Worm (Caenorhabditis elegans) whole organism, L1 larva: ENCODE measurements around the gene srxa-1.
A peak's percentile ranks its signal among the peaks of the same experiment; 100 is the strongest.

ENCODE experiments used
- C04F5.9 ChIP-seq: sonication (generic microtip); optimal IDR thresholded peaks from 2 replicates; lab custom pipeline; 2016; ENCODE audit warnings: missing genetic modification characterization, missing compliant biosample characterization
- C16A3.4 ChIP-seq: fragments of 150-350 bp; optimal IDR thresholded peaks from 2 replicates; lab custom pipeline; 2014; ENCODE audit warnings: missing biosample characterization, missing genetic modification characterization
- C34B4.2 ChIP-seq: sonication (generic microtip); optimal IDR thresholded peaks from 2 replicates; lab custom pipeline; 2017; ENCODE audit warnings: mild to moderate bottlenecking, missing genetic modification characterization, missing compliant biosample characterization
- F16B12.6 ChIP-seq: fragments of 150-350 bp; optimal IDR thresholded peaks from 2 replicates; lab custom pipeline; 2014; ENCODE audit warnings: missing biosample characterization, missing genetic modification characterization
- Y116A8C.19 ChIP-seq: sonication (generic microtip); optimal IDR thresholded peaks from 2 replicates; lab custom pipeline; 2016; ENCODE audit warnings: missing compliant biosample characterization, missing genetic modification characterization, borderline replicate concordance
- aly-2 ChIP-seq: fragments of 150-350 bp; optimal IDR thresholded peaks from 2 replicates; lab custom pipeline; 2014; ENCODE audit warnings: missing biosample characterization, missing genetic modification characterization
- blmp-1 ChIP-seq: fragments of 150-350 bp; optimal IDR thresholded peaks from 2 replicates; lab custom pipeline; 2014; ENCODE audit warnings: missing biosample characterization, missing genetic modification characterization
- ceh-8 ChIP-seq: fragments of 200-800 bp; sonication (Bioruptor generic); optimal IDR thresholded peaks from 2 replicates; lab custom pipeline; 2018; ENCODE audit warnings: mild to moderate bottlenecking, missing genetic modification characterization, moderate library complexity, missing compliant biosample characterization
- ceh-82 ChIP-seq, 3 experiments: fragments of 150-350 bp in 1 of 3; sonication (generic microtip) in 2 of 3; optimal IDR thresholded peaks; 2 replicates each; lab custom pipeline; 2014 to 2017; ENCODE audit warnings: missing biosample characterization in 3 of 3, missing genetic modification characterization in 3 of 3
- ceh-90 ChIP-seq: sonication (generic microtip); optimal IDR thresholded peaks from 2 replicates; lab custom pipeline; 2016; ENCODE audit warnings: missing genetic modification characterization, missing compliant biosample characterization
- ces-1 ChIP-seq: fragments of 150-350 bp; optimal IDR thresholded peaks from 2 replicates; lab custom pipeline; 2014; ENCODE audit warnings: missing biosample characterization, missing genetic modification reagents, missing genetic modification characterization
- dpl-1 ChIP-seq, 3 experiments: fragments of 150-350 bp in 2 of 3; sonication (generic microtip) in 1 of 3; optimal IDR thresholded peaks; 2 replicates each; lab custom pipeline; 2014 to 2017; ENCODE audit warnings: missing biosample characterization in 3 of 3, missing genetic modification characterization in 3 of 3, missing genetic modification reagents in 3 of 3
- dsc-1 ChIP-seq: sonication (generic microtip); optimal IDR thresholded peaks from 2 replicates; lab custom pipeline; 2016; ENCODE audit warnings: mild to moderate bottlenecking, missing genetic modification characterization, missing compliant biosample characterization
- efl-1 ChIP-seq, 4 experiments: fragments of 150-350 bp; optimal IDR thresholded peaks in 3 of 4; peaks in 1 of 4; 1 replicate in 1 of 4; 2 replicates in 3 of 4; lab custom pipeline; 2014; ENCODE audit warnings: missing biosample characterization in 2 of 4, missing genetic modification characterization in 2 of 4, missing genetic modification reagents in 2 of 4
- efl-3 ChIP-seq: fragments of 200-800 bp; sonication (Bioruptor generic); optimal IDR thresholded peaks from 2 replicates; lab custom pipeline; 2018; ENCODE audit warnings: mild to moderate bottlenecking, missing genetic modification characterization, missing compliant biosample characterization
- elt-2 ChIP-seq: sonication (generic microtip); optimal IDR thresholded peaks from 2 replicates; lab custom pipeline; 2016; ENCODE audit warnings: missing genetic modification characterization, mild to moderate bottlenecking, inconsistent platforms, missing compliant biosample characterization, missing genetic modification reagents
- ets-5 ChIP-seq: fragments of 200-800 bp; sonication (Bioruptor generic); IDR thresholded peaks from 2 replicates; pipeline ENCODE4 v1.3.6; 2022; ENCODE audit warnings: missing genetic modification characterization, missing compliant biosample characterization
- fkh-4 ChIP-seq: sonication (generic microtip); optimal IDR thresholded peaks from 2 replicates; lab custom pipeline; 2016; ENCODE audit warnings: missing compliant biosample characterization, missing genetic modification characterization, borderline replicate concordance
- fos-1 ChIP-seq: fragments of 150-350 bp; optimal IDR thresholded peaks from 2 replicates; lab custom pipeline; 2014; ENCODE audit warnings: missing biosample characterization, missing genetic modification characterization
- grh-1 ChIP-seq: fragments of 200-800 bp; sonication (Bioruptor generic); IDR thresholded peaks from 2 replicates; pipeline ENCODE4 v1.3.6; 2022; ENCODE audit warnings: missing genetic modification reagents, missing genetic modification characterization, missing compliant biosample characterization
- hlh-4 ChIP-seq: sonication (generic microtip); optimal IDR thresholded peaks from 2 replicates; lab custom pipeline; 2016; ENCODE audit warnings: mild to moderate bottlenecking, missing genetic modification characterization, missing compliant biosample characterization
- hpl-2 ChIP-seq: fragments of 150-350 bp; optimal IDR thresholded peaks from 2 replicates; lab custom pipeline; 2014; ENCODE audit warnings: missing biosample characterization, missing genetic modification reagents, missing genetic modification characterization
- isw-1 ChIP-seq: fragments of 200-800 bp; sonication (Bioruptor generic); IDR thresholded peaks from 2 replicates; pipeline ENCODE4 v1.3.6; 2022; ENCODE audit warnings: missing genetic modification characterization, missing compliant biosample characterization
- jun-1 ChIP-seq: fragments of 150-350 bp; optimal IDR thresholded peaks from 2 replicates; lab custom pipeline; 2014; ENCODE audit warnings: missing biosample characterization, missing genetic modification reagents, missing genetic modification characterization
- lin-15B ChIP-seq: fragments of 150-350 bp; sonication (generic microtip); optimal IDR thresholded peaks from 3 replicates; lab custom pipeline; 2014; ENCODE audit warnings: missing biosample characterization, missing genetic modification characterization
- lin-35 ChIP-seq, 2 experiments: fragments of 150-350 bp; optimal IDR thresholded peaks; 2 replicates each; lab custom pipeline; 2014; ENCODE audit warnings: missing biosample characterization in 2 of 2, missing genetic modification characterization in 2 of 2, missing genetic modification reagents in 2 of 2
- lir-3 ChIP-seq: sonication (generic microtip); optimal IDR thresholded peaks from 2 replicates; lab custom pipeline; 2016; ENCODE audit warnings: mild to moderate bottlenecking, missing genetic modification characterization, moderate library complexity, missing compliant biosample characterization; ENCODE audit not compliant: poor library complexity
- lsy-2 ChIP-seq, 2 experiments: fragments of 150-350 bp; optimal IDR thresholded peaks; 2 replicates each; lab custom pipeline; 2014; ENCODE audit warnings: missing biosample characterization in 2 of 2, missing genetic modification characterization in 2 of 2
- mab-9 ChIP-seq: fragments of 200-800 bp; sonication (Bioruptor generic); IDR thresholded peaks from 2 replicates; pipeline ENCODE4 v1.3.6; 2022; ENCODE audit warnings: missing genetic modification reagents, missing genetic modification characterization, missing compliant biosample characterization
- mep-1 ChIP-seq: fragments of 150-350 bp; optimal IDR thresholded peaks from 2 replicates; lab custom pipeline; 2014; ENCODE audit warnings: missing biosample characterization, missing genetic modification characterization
- nhr-11 ChIP-seq: fragments of 150-350 bp; optimal IDR thresholded peaks from 2 replicates; lab custom pipeline; 2014; ENCODE audit warnings: missing biosample characterization, missing genetic modification characterization
- nhr-12 ChIP-seq: sonication (generic microtip); optimal IDR thresholded peaks from 2 replicates; lab custom pipeline; 2017; ENCODE audit warnings: missing biosample characterization, missing genetic modification characterization
- nhr-20 ChIP-seq: sonication (generic microtip); optimal IDR thresholded peaks from 2 replicates; lab custom pipeline; 2016; ENCODE audit warnings: mild to moderate bottlenecking, missing genetic modification characterization, missing compliant biosample characterization
- nhr-237 ChIP-seq: fragments of 150-350 bp; optimal IDR thresholded peaks from 2 replicates; lab custom pipeline; 2014; ENCODE audit warnings: missing biosample characterization, missing genetic modification characterization
- nhr-28 ChIP-seq: fragments of 150-350 bp; optimal IDR thresholded peaks from 2 replicates; lab custom pipeline; 2014; ENCODE audit warnings: missing biosample characterization, missing genetic modification characterization
- nhr-47 ChIP-seq: sonication (generic microtip); optimal IDR thresholded peaks from 2 replicates; lab custom pipeline; 2016; ENCODE audit warnings: mild to moderate bottlenecking, missing genetic modification characterization, moderate library complexity, missing compliant biosample characterization
- nhr-76 ChIP-seq: sonication (generic microtip); optimal IDR thresholded peaks from 2 replicates; lab custom pipeline; 2017; ENCODE audit warnings: missing biosample characterization, missing genetic modification characterization
- nhr-77 ChIP-seq: fragments of 150-350 bp; optimal IDR thresholded peaks from 2 replicates; lab custom pipeline; 2014; ENCODE audit warnings: missing biosample characterization, missing genetic modification characterization
- nhr-84 ChIP-seq: sonication (generic microtip); optimal IDR thresholded peaks from 2 replicates; lab custom pipeline; 2017; ENCODE audit warnings: missing biosample characterization, missing genetic modification characterization
- nhr-85 ChIP-seq: sonication (generic microtip); peaks from one replicate; lab custom pipeline; 2016; ENCODE audit warnings: missing genetic modification characterization, inconsistent platforms, missing compliant biosample characterization
- rnt-1 ChIP-seq: sonication (generic microtip); optimal IDR thresholded peaks from 2 replicates; lab custom pipeline; 2016; ENCODE audit warnings: mild to moderate bottlenecking, missing genetic modification characterization, moderate library complexity, missing compliant biosample characterization
- snpc-4 ChIP-seq: fragments of 150-350 bp; optimal IDR thresholded peaks from 2 replicates; lab custom pipeline; 2014; ENCODE audit warnings: missing biosample characterization, missing genetic modification characterization
- sox-4 ChIP-seq: sonication (generic microtip); optimal IDR thresholded peaks from 2 replicates; lab custom pipeline; 2016; ENCODE audit warnings: missing genetic modification characterization, missing compliant biosample characterization
- sptf-1 ChIP-seq: fragments of 150-350 bp; optimal IDR thresholded peaks from 2 replicates; lab custom pipeline; 2014; ENCODE audit warnings: missing biosample characterization, missing genetic modification characterization
- sup-37 ChIP-seq: fragments of 200-800 bp; sonication (Bioruptor generic); optimal IDR thresholded peaks from 2 replicates; lab custom pipeline; 2018; ENCODE audit warnings: mild to moderate bottlenecking, missing genetic modification characterization, missing compliant biosample characterization
- swsn-7 ChIP-seq: sonication (generic microtip); optimal IDR thresholded peaks from 2 replicates; lab custom pipeline; 2016; ENCODE audit warnings: missing genetic modification characterization, missing compliant biosample characterization
- tlp-1 ChIP-seq: fragments of 150-350 bp; optimal IDR thresholded peaks from 2 replicates; lab custom pipeline; 2014; ENCODE audit warnings: missing biosample characterization, missing genetic modification characterization
- unc-130 ChIP-seq: fragments of 150-350 bp; optimal IDR thresholded peaks from 2 replicates; lab custom pipeline; 2017; ENCODE audit warnings: missing biosample characterization, missing genetic modification characterization, inconsistent platforms
- unc-30 ChIP-seq: sonication (generic microtip); optimal IDR thresholded peaks from 2 replicates; lab custom pipeline; 2017; ENCODE audit warnings: missing biosample characterization, missing genetic modification characterization
- unc-62 ChIP-seq: fragments of 150-350 bp; optimal IDR thresholded peaks from 2 replicates; lab custom pipeline; 2014; ENCODE audit warnings: missing biosample characterization, missing genetic modification reagents, missing genetic modification characterization
- xbp-1 ChIP-seq: sonication (generic microtip); optimal IDR thresholded peaks from 2 replicates; lab custom pipeline; 2016; ENCODE audit warnings: missing genetic modification characterization, missing compliant biosample characterization
- zag-1 ChIP-seq: fragments of 150-350 bp; optimal IDR thresholded peaks from 2 replicates; lab custom pipeline; 2014; ENCODE audit warnings: missing biosample characterization, missing genetic modification characterization
- zip-4 ChIP-seq: fragments of 200-800 bp; sonication (Bioruptor generic); optimal IDR thresholded peaks from 2 replicates; lab custom pipeline; 2018; ENCODE audit warnings: mild to moderate bottlenecking, missing genetic modification characterization, moderate library complexity, missing compliant biosample characterization
- ztf-11 ChIP-seq, 2 experiments: sonication (generic microtip); optimal IDR thresholded peaks; 2 replicates each; lab custom pipeline; 2016 to 2017; ENCODE audit warnings: missing genetic modification characterization in 2 of 2, missing biosample characterization in 1 of 2, missing compliant biosample characterization in 1 of 2
- ztf-4 ChIP-seq: fragments of 150-350 bp; optimal IDR thresholded peaks from 2 replicates; lab custom pipeline; 2014; ENCODE audit warnings: missing biosample characterization, missing genetic modification characterization

Gene srxa-1

DNA sequence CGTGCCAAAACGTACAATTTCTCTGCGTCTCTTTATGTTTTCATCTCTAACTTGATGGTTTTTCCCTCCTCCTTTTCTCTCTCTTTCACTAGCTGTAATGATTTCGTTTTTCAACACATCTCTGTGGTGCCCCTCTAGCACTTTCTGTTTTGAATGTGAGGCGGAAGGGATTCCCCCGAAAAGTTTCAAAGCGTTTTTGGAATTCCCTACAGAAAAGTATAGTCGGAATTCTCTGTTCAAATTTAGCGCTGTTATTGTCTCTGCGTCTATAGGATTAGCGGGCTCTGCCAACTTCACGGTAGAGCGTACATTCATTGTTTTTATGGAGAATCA is 18.9 kb upstream of the srxa-1 start (continued):
- TF ChIP-seq lsy-2 (tag; optimal IDR thresholded peaks at IDR 0.05; lab: Kevin White, UChicago) (peak; percentile 32 to 47), ceh-90 (tag; lab: Kevin White, UChicago) (no peak), hpl-2 (GFP tag; lab: Kevin White, UChicago) (no peak), nhr-85 (tag; lab: Kevin White, UChicago) (peak; percentile 54), ztf-4 (peak; percentile 74), nhr-237 (tag; lab: Kevin White, UChicago) (no peak), mep-1 (tag; lab: Kevin White, UChicago) (peak; percentile 24), ceh-82 (tag; optimal IDR thresholded peaks at IDR 0.05; lab: Kevin White, UChicago) (peak in 1 of 3 experiments; percentile 24), hlh-4 (tag; lab: Kevin White, UChicago) (no peak), aly-2 (tag; lab: Kevin White, UChicago) (no peak), nhr-11 (tag; lab: Kevin White, UChicago) (no peak), fos-1 (tag; lab: Kevin White, UChicago) (peak; percentile 8), C04F5.9 (no peak), mab-9 (GFP tag; lab: Robert Waterston, UW) (no peak), swsn-7 (peak; percentile 36), snpc-4 (tag; lab: Kevin White, UChicago) (no peak), tlp-1 (tag; lab: Kevin White, UChicago) (no peak), nhr-77 (no peak), nhr-12 (tag; lab: Kevin White, UChicago) (no peak), nhr-20 (tag; lab: Kevin White, UChicago) (peak; percentile 59), lir-3 (tag; lab: Kevin White, UChicago) (peak; percentile 51), F16B12.6 (tag; lab: Kevin White, UChicago) (no peak), rnt-1 (tag; lab: Kevin White, UChicago) (peak; percentile 70), unc-130 (no peak), ces-1 (no peak), isw-1 (no peak), grh-1 (GFP tag; lab: Robert Waterston, UW) (no peak), unc-30 (tag; lab: Kevin White, UChicago) (no peak), C34B4.2 (no peak), zag-1 (tag; lab: Kevin White, UChicago) (no peak), ztf-11 (tag; optimal IDR thresholded peaks at IDR 0.05; lab: Kevin White, UChicago) (no peak), sox-4 (tag; lab: Kevin White, UChicago) (no peak), ceh-8 (GFP tag; lab: Kevin White, UChicago) (no peak), dsc-1 (tag; lab: Kevin White, UChicago) (peak; percentile 46), sptf-1 (tag; lab: Kevin White, UChicago) (no peak), jun-1 (tag; lab: Kevin White, UChicago) (no peak), sup-37 (no peak), nhr-47 (tag; lab: Kevin White, UChicago) (peak; percentile 45), blmp-1 (tag; lab: Kevin White, UChicago) (peak; percentile 56), nhr-28 (tag; lab: Kevin White, UChicago) (no peak), zip-4 (GFP tag; lab: Kevin White, UChicago) (no peak), fkh-4 (tag; lab: Kevin White, UChicago) (no peak), nhr-84 (tag; lab: Kevin White, UChicago) (no peak), C16A3.4 (tag; lab: Kevin White, UChicago) (peak; percentile 30), lin-35 (GFP tag; optimal IDR thresholded peaks at IDR 0.05; lab: Kevin White, UChicago) (peak; percentile 61 to 76), lin-15B (tag; lab: Kevin White, UChicago) (no peak), xbp-1 (peak; percentile 50), Y116A8C.19 (tag; lab: Kevin White, UChicago) (no peak), nhr-76 (tag; lab: Kevin White, UChicago) (no peak), ets-5 (no peak), unc-62 (no peak), elt-2 (no peak), efl-3 (GFP tag; lab: Kevin White, UChicago) (no peak), efl-1 (optimal IDR thresholded peaks at IDR 0.05; lab: Kevin White, UChicago) (peak; percentile 21 to 77), efl-1 (GFP tag; optimal IDR thresholded peaks at IDR 0.05 in 1 of 2; lab: Kevin White, UChicago) (peak; percentile 80 to 96), dpl-1 (GFP tag; optimal IDR thresholded peaks at IDR 0.05; lab: Kevin White, UChicago) (peak; percentile 35 to 80 (median 42))
